Worm (Caenorhabditis elegans): ENCODE measurements around the gene dop-1.
A peak's percentile ranks its signal among the peaks of the same experiment; 100 is the strongest.

Gene dop-1

DNA sequence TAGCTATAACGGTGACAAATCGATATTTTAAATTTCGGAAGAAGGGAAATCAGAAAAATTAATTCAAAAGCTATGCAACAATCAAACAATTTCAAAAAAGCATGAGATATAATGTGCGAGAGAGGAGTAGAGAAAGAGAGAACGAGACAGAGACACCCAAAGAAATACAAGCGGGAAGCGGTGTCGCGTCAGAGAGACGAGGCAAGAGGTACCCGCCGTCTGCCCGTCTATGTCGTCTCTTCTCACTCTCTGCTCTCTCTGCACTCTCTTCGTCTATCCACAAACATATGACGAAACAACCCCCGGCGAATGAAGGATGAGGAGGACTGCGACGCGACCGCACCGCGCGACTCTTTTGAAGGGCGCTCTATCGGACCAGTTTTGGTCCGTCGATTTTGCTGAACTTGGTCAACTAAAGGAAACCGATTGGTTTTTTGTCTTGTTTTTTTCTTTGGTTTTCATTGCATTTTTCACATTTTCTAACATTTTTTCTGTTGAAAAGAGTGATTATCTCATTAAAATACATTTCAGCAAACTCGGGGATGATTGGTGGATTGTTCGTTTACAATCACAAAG is 29.7 kb downstream of the dop-1 start, which contains the start of gene dpy-23:
Gene dpy-23, plus strand, starts transcription at position 526 of the 576 bp plus-strand sequence.
- peak; percentile 84 for TF ChIP-seq lin-35 (GFP tag; optimal IDR thresholded peaks at IDR 0.05)
- no peak for TF ChIP-seq nhr-12 (tag; optimal IDR thresholded peaks at IDR 0.05)
- TF ChIP-seq nhr-90 (tag; optimal IDR thresholded peaks at IDR 0.05; ENCODE audit: poor library complexity): peak; percentile 89
- TF ChIP-seq nhr-47 (tag; optimal IDR thresholded peaks at IDR 0.05): peak; percentile 94
- no peak for TF ChIP-seq hlh-4 (tag; optimal IDR thresholded peaks at IDR 0.05)
- peak; percentile 89 for TF ChIP-seq grh-1 (GFP tag; IDR thresholded peaks at IDR 0.05)
- no peak for TF ChIP-seq ets-5 (GFP tag; IDR thresholded peaks at IDR 0.05)
- no peak for TF ChIP-seq ceh-63 (GFP tag; optimal IDR thresholded peaks at IDR 0.05)
- TF ChIP-seq ztf-4 (tag; optimal IDR thresholded peaks at IDR 0.05): peak; percentile 94
- TF ChIP-seq isw-1 (GFP tag; IDR thresholded peaks at IDR 0.05): peak; percentile 83
- peak; percentile 96 for TF ChIP-seq tbx-2 (tag; optimal IDR thresholded peaks at IDR 0.05)
- no peak for TF ChIP-seq pag-3 (tag; optimal IDR thresholded peaks at IDR 0.05; ENCODE audit: borderline replicate concordance, insufficient read depth)
- TF ChIP-seq swsn-7 (tag; optimal IDR thresholded peaks at IDR 0.05): peak; percentile 96
- TF ChIP-seq unc-130 (tag; optimal IDR thresholded peaks at IDR 0.05): peak; percentile 79
- peak; percentile 51 to 97 (median 93) for TF ChIP-seq ceh-82 (tag; optimal IDR thresholded peaks at IDR 0.05)
- TF ChIP-seq sox-4 (tag; optimal IDR thresholded peaks at IDR 0.05): peak; percentile 74
- peak; percentile 57 for TF ChIP-seq aly-2 (tag; optimal IDR thresholded peaks at IDR 0.05)
- no peak for TF ChIP-seq hlh-17 (GFP tag; optimal IDR thresholded peaks at IDR 0.05; ENCODE audit: borderline replicate concordance)
- TF ChIP-seq lin-15B (tag; optimal IDR thresholded peaks at IDR 0.05): peak; percentile 38
- TF ChIP-seq Y116A8C.19 (tag; optimal IDR thresholded peaks at IDR 0.05; ENCODE audit: borderline replicate concordance): no peak
- peak; percentile 66; the same call in 1 of the 2 replicates for TF ChIP-seq ceh-88 (GFP tag; IDR thresholded peaks at IDR 0.05)
- TF ChIP-seq ama-1 (optimal IDR thresholded peaks at IDR 0.05): no peak
- peak in 1 of 2 experiments; percentile 77 for TF ChIP-seq ztf-11 (tag; optimal IDR thresholded peaks at IDR 0.05)
- no peak for TF ChIP-seq C34B4.2 (tag; optimal IDR thresholded peaks at IDR 0.05)
- peak; percentile 66 for TF ChIP-seq ces-1 (GFP tag; optimal IDR thresholded peaks at IDR 0.05)
- peak; percentile 98 for TF ChIP-seq fkh-8 (tag; optimal IDR thresholded peaks at IDR 0.05)
- peak; percentile 97 for TF ChIP-seq fkh-10 (GFP tag; optimal IDR thresholded peaks at IDR 0.05)
- TF ChIP-seq dsc-1 (tag; optimal IDR thresholded peaks at IDR 0.05): peak; percentile 91
- peak; percentile 78 to 94 for TF ChIP-seq efl-1 (optimal IDR thresholded peaks at IDR 0.05)
- TF ChIP-seq efl-1 (GFP tag; optimal IDR thresholded peaks at IDR 0.05 in 1 of 2): peak; percentile 37 to 95
- peak; percentile 66 for TF ChIP-seq irx-1 (tag; optimal IDR thresholded peaks at IDR 0.05)
- peak; percentile 17 for TF ChIP-seq sup-37 (GFP tag; optimal IDR thresholded peaks at IDR 0.05)
- TF ChIP-seq mef-2 (tag; optimal IDR thresholded peaks at IDR 0.05): peak; percentile 61
- TF ChIP-seq lin-39 (tag; optimal IDR thresholded peaks at IDR 0.05): peak; percentile 49
- TF ChIP-seq nhr-84 (tag; optimal IDR thresholded peaks at IDR 0.05): no peak
- peak; percentile 64; the same call in 1 of the 2 replicates for TF ChIP-seq mab-9 (GFP tag; IDR thresholded peaks at IDR 0.05)
- TF ChIP-seq egl-27 (tag; optimal IDR thresholded peaks at IDR 0.05): peak; percentile 76 to 86
- peak; percentile 81 to 93 for TF ChIP-seq lsy-2 (tag; optimal IDR thresholded peaks at IDR 0.05)
- no peak for TF ChIP-seq unc-62 (GFP tag; optimal IDR thresholded peaks at IDR 0.05)
- TF ChIP-seq snpc-4 (tag; optimal IDR thresholded peaks at IDR 0.05): peak; percentile 40
- TF ChIP-seq ceh-8 (GFP tag; optimal IDR thresholded peaks at IDR 0.05): peak; percentile 88
- TF ChIP-seq rnt-1 (tag; optimal IDR thresholded peaks at IDR 0.05): peak; percentile 91
- TF ChIP-seq nhr-237 (tag; optimal IDR thresholded peaks at IDR 0.05): peak; percentile 92
- TF ChIP-seq alr-1 (tag; optimal IDR thresholded peaks at IDR 0.05; ENCODE audit: borderline replicate concordance): no peak
- peak in 1 of 2 experiments; percentile 86 for TF ChIP-seq mdl-1 (tag; optimal IDR thresholded peaks at IDR 0.05)
- TF ChIP-seq unc-86 (tag; optimal IDR thresholded peaks at IDR 0.05): peak; percentile 94
- TF ChIP-seq zip-4 (GFP tag; optimal IDR thresholded peaks at IDR 0.05): peak; percentile 75
- peak; percentile 96 for TF ChIP-seq nhr-77 (tag; optimal IDR thresholded peaks at IDR 0.05)
- peak; percentile 84 for TF ChIP-seq lir-3 (tag; optimal IDR thresholded peaks at IDR 0.05; ENCODE audit: poor library complexity)
- peak; percentile 99 for TF ChIP-seq lin-14 (GFP tag; optimal IDR thresholded peaks at IDR 0.05)
- TF ChIP-seq efl-3 (GFP tag; optimal IDR thresholded peaks at IDR 0.05): no peak
